Fruit fly (Drosophila melanogaster) whole organism, embryonic: ENCODE results near the gene CG10710.

ENCODE experiments used
- Bgb ChIP-seq: fragments of 200-800 bp; sonication (Bioruptor generic); IDR thresholded peaks from 2 replicates; pipeline ENCODE4 v1.3.6; 2022; ENCODE audit warnings: missing biosample characterization, missing genetic modification characterization; ENCODE audit not compliant: partially characterized antibody
- CG10209 ChIP-seq: fragments of 200-800 bp; sonication (Bioruptor generic); optimal IDR thresholded peaks from 3 replicates; lab custom pipeline; 2017; ENCODE audit warnings: missing biosample characterization, mild to moderate bottlenecking, missing genetic modification characterization, missing genetic modification reagents
- CG10431 ChIP-seq: fragments of 200-800 bp; sonication (Bioruptor generic); optimal IDR thresholded peaks from 3 replicates; lab custom pipeline; 2018; ENCODE audit warnings: missing biosample characterization, mild to moderate bottlenecking, missing genetic modification characterization
- CG11696 ChIP-seq: fragments of 200-800 bp; sonication (Bioruptor generic); IDR thresholded peaks from 2 replicates; pipeline ENCODE4 v1.3.6; 2022; ENCODE audit warnings: missing biosample characterization, missing genetic modification characterization
- CG14710 ChIP-seq: fragments of 200-800 bp; sonication (Bioruptor generic); optimal IDR thresholded peaks from 3 replicates; lab custom pipeline; 2019; ENCODE audit warnings: missing biosample characterization, mild to moderate bottlenecking, missing genetic modification characterization, moderate library complexity
- CG15601 ChIP-seq: fragments of 200-800 bp; sonication (Bioruptor generic); optimal IDR thresholded peaks from 3 replicates; lab custom pipeline; 2019; ENCODE audit warnings: missing biosample characterization, mild to moderate bottlenecking, missing genetic modification characterization, moderate library complexity
- CG1602 ChIP-seq: fragments of 200-800 bp; sonication (Bioruptor generic); optimal IDR thresholded peaks from 3 replicates; lab custom pipeline; 2016; ENCODE audit warnings: missing biosample characterization, missing genetic modification characterization
- CG17385 ChIP-seq: fragments of 200-800 bp; sonication (Bioruptor generic); optimal IDR thresholded peaks from 3 replicates; lab custom pipeline; 2018; ENCODE audit warnings: missing biosample characterization, mild to moderate bottlenecking, missing genetic modification characterization
- CG31365 ChIP-seq: fragments of 200-800 bp; sonication (Bioruptor generic); optimal IDR thresholded peaks from 2 replicates; lab custom pipeline; 2018; ENCODE audit warnings: missing biosample characterization, mild to moderate bottlenecking, missing genetic modification characterization
- CG3838 ChIP-seq: fragments of 200-800 bp; sonication (Bioruptor generic); optimal IDR thresholded peaks from 3 replicates; lab custom pipeline; 2016; ENCODE audit warnings: missing biosample characterization, missing genetic modification characterization
- CG42726 ChIP-seq: fragments of 200-800 bp; sonication (Bioruptor generic); IDR thresholded peaks from 2 replicates; pipeline ENCODE4 v1.3.6; 2022; ENCODE audit warnings: missing biosample characterization, missing genetic modification characterization; ENCODE audit not compliant: partially characterized antibody
- CG4617 ChIP-seq: fragments of 200-800 bp; sonication (Bioruptor generic); optimal IDR thresholded peaks from 3 replicates; lab custom pipeline; 2016; ENCODE audit warnings: missing biosample characterization, missing genetic modification characterization, borderline replicate concordance
- CG4820 ChIP-seq: fragments of 200-800 bp; sonication (Bioruptor generic); optimal IDR thresholded peaks from 3 replicates; lab custom pipeline; 2016; ENCODE audit warnings: missing biosample characterization, missing genetic modification characterization
- CG4854 ChIP-seq: fragments of 200-800 bp; sonication (Bioruptor generic); optimal IDR thresholded peaks from 2 replicates; lab custom pipeline; 2016; ENCODE audit warnings: missing biosample characterization, missing genetic modification characterization, inconsistent platforms
- CG7963 ChIP-seq: fragments of 200-800 bp; sonication (Bioruptor generic); IDR thresholded peaks from 3 replicates; pipeline ENCODE4 v1.3.6; 2022; ENCODE audit warnings: missing biosample characterization, missing genetic modification characterization; ENCODE audit not compliant: partially characterized antibody
- CTCF ChIP-seq: fragments of 200-800 bp; sonication (Bioruptor generic); optimal IDR thresholded peaks from 2 replicates; lab custom pipeline; 2017; ENCODE audit warnings: missing biosample characterization, mild to moderate bottlenecking, missing genetic modification characterization, moderate library complexity
- Chrac-16 ChIP-seq: fragments of 200-800 bp; sonication (Bioruptor generic); optimal IDR thresholded peaks from 3 replicates; lab custom pipeline; 2016; ENCODE audit warnings: missing biosample characterization, missing genetic modification characterization
- CkIIα-i1 ChIP-seq: fragments of 200-800 bp; sonication (Bioruptor generic); IDR thresholded peaks from 2 replicates; pipeline ENCODE4 v1.3.6; 2022; ENCODE audit warnings: missing biosample characterization, missing genetic modification characterization
- D ChIP-seq, 2 experiments: fragments of 200-800 bp in 1 of 2; fragments of >200 bp in 1 of 2; sonication (Bioruptor generic) in 1 of 2; optimal IDR thresholded peaks; 2 replicates in 1 of 2; 3 replicates in 1 of 2; lab custom pipeline; 2017; ENCODE audit warnings: mild to moderate bottlenecking in 1 of 2, missing biosample characterization in 1 of 2, missing genetic modification characterization in 1 of 2, missing genetic modification reagents in 1 of 2
- E2f2 ChIP-seq: fragments of 200-800 bp; sonication (Bioruptor generic); IDR thresholded peaks from 2 replicates; pipeline ENCODE4 v1.3.6; 2022; ENCODE audit warnings: missing biosample characterization, missing genetic modification characterization
- HLHmδ ChIP-seq: fragments of 200-800 bp; sonication (Bioruptor generic); optimal IDR thresholded peaks from 2 replicates; lab custom pipeline; 2018; ENCODE audit warnings: missing biosample characterization, mild to moderate bottlenecking, missing genetic modification characterization, moderate library complexity
- Hey ChIP-seq: fragments of 200-800 bp; sonication (Bioruptor generic); optimal IDR thresholded peaks from 3 replicates; lab custom pipeline; 2018; ENCODE audit warnings: missing biosample characterization, mild to moderate bottlenecking, missing genetic modification characterization
- Lhr ChIP-seq: fragments of 200-800 bp; sonication (Bioruptor generic); optimal IDR thresholded peaks from 3 replicates; lab custom pipeline; 2017; ENCODE audit warnings: mild to moderate bottlenecking, missing biosample characterization, missing genetic modification reagents, missing genetic modification characterization
- Med ChIP-seq: fragments of 200-800 bp; sonication (Bioruptor generic); peaks from one replicate; lab custom pipeline; 2016; ENCODE audit warnings: missing biosample characterization, missing genetic modification characterization, mild to moderate bottlenecking, inconsistent platforms, moderate library complexity
- Sin3A ChIP-seq: fragments of >200 bp; optimal IDR thresholded peaks from 2 replicates; lab custom pipeline; 2018
- Tbp ChIP-seq: fragments of >200 bp; optimal IDR thresholded peaks from 2 replicates; lab custom pipeline; 2018; ENCODE audit warnings: missing biosample characterization, missing genetic modification characterization
- Usf ChIP-seq: fragments of 200-800 bp; sonication (Bioruptor generic); optimal IDR thresholded peaks from 2 replicates; lab custom pipeline; 2017; ENCODE audit warnings: missing genotype, missing biosample characterization, missing genetic modification characterization
- ash1 ChIP-seq: fragments of 200-800 bp; sonication (Bioruptor generic); optimal IDR thresholded peaks from 2 replicates; lab custom pipeline; 2018; ENCODE audit warnings: missing biosample characterization, mild to moderate bottlenecking, missing genetic modification characterization
- bsh ChIP-seq, 2 experiments: fragments of 200-800 bp; sonication (Bioruptor generic); optimal IDR thresholded peaks; 2 replicates each; lab custom pipeline; 2017 to 2018; ENCODE audit warnings: mild to moderate bottlenecking in 2 of 2, missing biosample characterization in 2 of 2, missing genetic modification characterization in 2 of 2, moderate library complexity in 1 of 2
- caup ChIP-seq: fragments of 200-800 bp; sonication (Bioruptor generic); optimal IDR thresholded peaks from 3 replicates; lab custom pipeline; 2017; ENCODE audit warnings: missing biosample characterization, mild to moderate bottlenecking, missing genetic modification characterization, moderate library complexity; ENCODE audit not compliant: severe bottlenecking
- dati ChIP-seq: fragments of 200-800 bp; sonication (Bioruptor generic); IDR thresholded peaks from 2 replicates; pipeline ENCODE4 v1.3.6; 2022; ENCODE audit warnings: missing biosample characterization, missing genetic modification characterization
- dpn ChIP-seq, 2 experiments: fragments of 200-800 bp; sonication (Bioruptor generic); optimal IDR thresholded peaks; 3 replicates each; lab custom pipeline; 2016; ENCODE audit warnings: missing biosample characterization in 2 of 2, missing genetic modification characterization in 2 of 2
- emc ChIP-seq: fragments of 200-800 bp; sonication (Bioruptor generic); optimal IDR thresholded peaks from 2 replicates; lab custom pipeline; 2016; ENCODE audit warnings: missing biosample characterization, missing genetic modification characterization
- fd96Cb ChIP-seq: fragments of 200-800 bp; sonication (Bioruptor generic); optimal IDR thresholded peaks from 2 replicates; lab custom pipeline; 2018; ENCODE audit warnings: missing biosample characterization, mild to moderate bottlenecking, missing genetic modification characterization, moderate library complexity
- gce ChIP-seq: fragments of 200-800 bp; sonication (Bioruptor generic); IDR thresholded peaks from 3 replicates; pipeline ENCODE4 v1.3.6; 2022; ENCODE audit warnings: missing biosample characterization, missing genetic modification characterization
- gro ChIP-seq: fragments of 200-800 bp; sonication (Bioruptor generic); optimal IDR thresholded peaks from 2 replicates; lab custom pipeline; 2016; ENCODE audit warnings: missing biosample characterization, missing genetic modification characterization
- ken ChIP-seq: fragments of 200-800 bp; sonication (Bioruptor generic); IDR thresholded peaks from 3 replicates; pipeline ENCODE4 v1.3.6; 2022; ENCODE audit warnings: missing biosample characterization, missing genetic modification characterization
- lov ChIP-seq, 2 experiments: fragments of 200-800 bp in 1 of 2; fragments of >200 bp in 1 of 2; sonication (Bioruptor generic) in 1 of 2; IDR thresholded peaks in 1 of 2; optimal IDR thresholded peaks in 1 of 2; 2 replicates in 1 of 2; 3 replicates in 1 of 2; pipeline versions ENCODE4 v1.3.6 to Lab custom; 2017 to 2022; ENCODE audit warnings: missing biosample characterization in 1 of 2, missing genetic modification characterization in 1 of 2
- p53 ChIP-seq: fragments of 200-800 bp; sonication (Bioruptor generic); optimal IDR thresholded peaks from 2 replicates; lab custom pipeline; 2016; ENCODE audit warnings: missing biosample characterization, missing genetic modification characterization
- prd ChIP-seq, 3 experiments: fragments of >200 bp in 2 of 3; fragments of 200-800 bp in 1 of 3; sonication (Bioruptor generic) in 1 of 3; optimal IDR thresholded peaks in 2 of 3; IDR thresholded peaks in 1 of 3; 2 replicates in 2 of 3; 3 replicates in 1 of 3; pipeline versions ENCODE4 v1.3.6 to Lab custom; 2017 to 2022; ENCODE audit warnings: missing biosample characterization in 1 of 3, missing genetic modification characterization in 1 of 3
- seq ChIP-seq: fragments of 200-800 bp; sonication (Bioruptor generic); IDR thresholded peaks from 2 replicates; pipeline ENCODE4 v1.3.6; 2022; ENCODE audit warnings: missing biosample characterization, missing genetic modification characterization
- sisA ChIP-seq: fragments of 200-800 bp; sonication (Bioruptor generic); IDR thresholded peaks from 2 replicates; pipeline ENCODE4 v1.3.6; 2022; ENCODE audit warnings: missing biosample characterization, missing genetic modification characterization
- slbo ChIP-seq: fragments of 200-800 bp; sonication (Bioruptor generic); IDR thresholded peaks from 2 replicates; pipeline ENCODE4 v1.3.6; 2022; ENCODE audit warnings: missing biosample characterization, missing genetic modification characterization
- stwl ChIP-seq: fragments of 200-800 bp; sonication (Bioruptor generic); optimal IDR thresholded peaks from 3 replicates; lab custom pipeline; 2018; ENCODE audit warnings: missing biosample characterization, mild to moderate bottlenecking, missing genetic modification characterization, moderate library complexity
- tio ChIP-seq: fragments of 200-800 bp; sonication (Bioruptor generic); optimal IDR thresholded peaks from 2 replicates; lab custom pipeline; 2017; ENCODE audit warnings: missing biosample characterization, missing genetic modification characterization, inconsistent platforms
- trh ChIP-seq: fragments of 200-800 bp; sonication (Bioruptor generic); optimal IDR thresholded peaks from 2 replicates; lab custom pipeline; 2016; ENCODE audit warnings: missing biosample characterization, missing genetic modification characterization
- tx ChIP-seq: fragments of 200-800 bp; sonication (Bioruptor generic); optimal IDR thresholded peaks from 2 replicates; lab custom pipeline; 2016; ENCODE audit warnings: missing biosample characterization, missing genetic modification characterization
- yki ChIP-seq: fragments of >200 bp; optimal IDR thresholded peaks from 3 replicates; lab custom pipeline; 2018

Gene CG10710

DNA sequence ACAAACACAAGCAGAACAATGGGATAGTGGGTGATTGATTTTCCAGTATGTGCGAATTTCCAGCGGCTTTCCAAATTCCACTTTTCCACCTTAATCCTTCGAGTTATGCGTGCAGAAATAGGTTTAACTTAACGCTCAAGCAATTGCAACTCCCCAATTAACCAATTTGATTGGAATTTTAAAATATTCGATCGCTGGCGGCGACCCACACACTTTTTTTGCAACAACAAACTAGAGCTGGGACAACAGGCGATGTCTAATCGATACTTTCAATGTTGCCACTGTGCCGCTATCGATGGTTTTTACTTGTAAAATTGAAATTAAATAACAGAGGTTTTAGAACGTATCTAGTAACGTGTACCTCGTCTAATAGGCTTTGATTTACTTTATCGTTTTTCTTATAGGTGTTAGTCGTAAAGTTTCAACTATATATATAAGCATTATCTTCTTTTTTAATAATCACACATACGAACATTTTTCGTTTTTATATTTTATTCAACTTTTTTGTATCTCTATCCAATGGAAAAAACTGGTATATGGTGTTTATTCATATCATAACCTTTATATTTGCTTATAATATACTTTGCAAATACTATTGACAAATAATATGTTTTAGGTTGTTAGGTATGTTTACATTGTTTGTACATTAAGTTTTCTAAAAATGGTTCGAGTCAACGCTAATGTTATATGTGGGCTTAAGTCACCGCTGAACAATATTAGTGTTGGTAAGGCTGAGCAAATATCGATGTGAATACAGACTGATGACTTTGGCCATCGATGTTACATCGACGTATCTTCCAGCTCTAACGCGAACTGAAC is 33.2 kb downstream of the CG10710 start, which contains the start of the genes Abp1 and Tgi (continued):
- TF ChIP-seq D (optimal IDR thresholded peaks at IDR 0.05; lab: Kevin White, UChicago) (no peak), D (GFP tag; optimal IDR thresholded peaks at IDR 0.05; lab: Kevin White, UChicago) (no peak), gro (GFP tag; lab: Kevin White, UChicago) (peak; percentile 36), CG10431 (GFP tag; lab: Kevin White, UChicago) (no peak), CG17385 (GFP tag; lab: Kevin White, UChicago) (no peak), E2f2 (peak; percentile 72), ken (peak; percentile 73; the same call in 2 of the 3 replicates), CTCF (GFP tag; lab: Kevin White, UChicago) (peak; percentile 70), tx (no peak), Sin3A (lab: Kevin White, UChicago) (no peak), HLHmδ (GFP tag; lab: Kevin White, UChicago) (no peak), Hey (tag; lab: Kevin White, UChicago) (no peak), CG11696 (no peak), CG1602 (GFP tag; lab: Kevin White, UChicago) (peak; percentile 13), tio (no peak), Usf (no peak), emc (GFP tag; lab: Kevin White, UChicago) (no peak), Med (GFP tag; lab: Kevin White, UChicago) (peak; percentile 92), p53 (GFP tag; lab: Kevin White, UChicago) (no peak), CG10209 (peak; percentile 15), Chrac-16 (GFP tag; lab: Kevin White, UChicago) (no peak), CG15601 (tag; lab: Kevin White, UChicago) (peak; percentile 49), gce (GFP tag; lab: Robert Waterston, UW) (no peak), ash1 (GFP tag; lab: Kevin White, UChicago) (no peak), bsh (GFP tag; optimal IDR thresholded peaks at IDR 0.05; lab: Kevin White, UChicago) (no peak), sisA (no peak; the same call in 1 of the 2 replicates), seq (no peak), lov (optimal IDR thresholded peaks at IDR 0.05; lab: Kevin White, UChicago) (no peak), lov (GFP tag; IDR thresholded peaks at IDR 0.05; lab: Robert Waterston, UW) (no peak), caup (GFP tag; lab: Kevin White, UChicago) (peak; percentile 16), CG31365 (tag; lab: Kevin White, UChicago) (no peak), CG4854 (no peak), CG4820 (GFP tag; lab: Kevin White, UChicago) (no peak), slbo (GFP tag; lab: Robert Waterston, UW) (peak; percentile 72), prd (optimal IDR thresholded peaks at IDR 0.05; lab: Kevin White, UChicago) (no peak), prd (GFP tag; IDR thresholded peaks at IDR 0.05; lab: Robert Waterston, UW) (peak; percentile 21; the same call in 1 of the 3 replicates), Tbp (GFP tag; lab: Kevin White, UChicago) (no peak), trh (no peak), CkIIα-i1 (GFP tag; lab: Robert Waterston, UW) (no peak), CG4617 (GFP tag; lab: Kevin White, UChicago) (peak; percentile 80), dpn (GFP tag; optimal IDR thresholded peaks at IDR 0.05; lab: Kevin White, UChicago) (peak; percentile 27 to 67), fd96Cb (tag; lab: Kevin White, UChicago) (no peak), CG3838 (GFP tag; lab: Kevin White, UChicago) (no peak), CG7963 (GFP tag; lab: Robert Waterston, UW) (peak; percentile 84), dati (GFP tag; lab: Robert Waterston, UW) (no peak), CG14710 (tag; lab: Kevin White, UChicago) (peak; percentile 82), yki (lab: Kevin White, UChicago) (no peak), stwl (tag; lab: Kevin White, UChicago) (peak; percentile 33), Lhr (peak; percentile 70), Bgb (peak; percentile 93), CG42726 (GFP tag; lab: Robert Waterston, UW) (peak; percentile 93)
